Worm (Caenorhabditis elegans) whole organism, L4 larva: ENCODE data around the gene Y39F10A.1.

Experiments
- attf-4 ChIP-seq: sonication (generic microtip); optimal IDR thresholded peaks from 3 replicates; lab custom pipeline; 2017; ENCODE audit warnings: missing biosample characterization, missing genetic modification characterization
- ceh-62 ChIP-seq: sonication (generic microtip); optimal IDR thresholded peaks from 2 replicates; lab custom pipeline; 2017; ENCODE audit warnings: missing biosample characterization, missing genetic modification characterization
- lsy-2 ChIP-seq, 2 experiments: fragments of 150-350 bp in 1 of 2; sonication (generic microtip) in 1 of 2; optimal IDR thresholded peaks; 2 replicates each; lab custom pipeline; 2014 to 2017; ENCODE audit warnings: missing biosample characterization in 2 of 2, missing genetic modification characterization in 2 of 2
- madf-5 ChIP-seq, 2 experiments: fragments of 200-800 bp; sonication (Bioruptor generic); IDR thresholded peaks; 2 replicates each; pipeline ENCODE4 v1.3.6; 2022; ENCODE audit warnings: missing compliant biosample characterization in 2 of 2, missing genetic modification characterization in 2 of 2
- unc-130 ChIP-seq: sonication (generic microtip); optimal IDR thresholded peaks from 2 replicates; lab custom pipeline; 2016; ENCODE audit warnings: missing genetic modification reagents, missing genetic modification characterization, missing compliant biosample characterization
- unc-39 ChIP-seq: sonication (generic microtip); optimal IDR thresholded peaks from 2 replicates; lab custom pipeline; 2017; ENCODE audit warnings: missing biosample characterization, missing genetic modification characterization

- no peak for TF ChIP-seq ceh-62 (tag; lab: Kevin White, UChicago)
- no peak for TF ChIP-seq unc-130 (GFP tag; lab: Kevin White, UChicago)
- no peak for TF ChIP-seq madf-5 (GFP tag; IDR thresholded peaks at IDR 0.05; lab: Robert Waterston, UW)
- no peak for TF ChIP-seq lsy-2 (tag; optimal IDR thresholded peaks at IDR 0.05; lab: Kevin White, UChicago)
- TF ChIP-seq attf-4, result no peak
- no peak for TF ChIP-seq unc-39 (tag; lab: Kevin White, UChicago)
These were observed 50.4 kb downstream of the Y39F10A.1 start, which contains the start of gene F28A10.1 for ce11 chrII:825521-825920.
